Worm (Caenorhabditis elegans): ENCODE results near the gene Y54F10BM.6.

- TF ChIP-seq nhr-77 (tag; optimal IDR thresholded peaks at IDR 0.05): no peak
- no peak for TF ChIP-seq fkh-10 (GFP tag; optimal IDR thresholded peaks at IDR 0.05)
- TF ChIP-seq aly-2 (tag; optimal IDR thresholded peaks at IDR 0.05): no peak
- no peak for TF ChIP-seq mdl-1 (tag; optimal IDR thresholded peaks at IDR 0.05)
- TF ChIP-seq nhr-11 (tag; optimal IDR thresholded peaks at IDR 0.05): no peak
- no peak for TF ChIP-seq nhr-76 (tag; optimal IDR thresholded peaks at IDR 0.05)
- TF ChIP-seq ceh-82 (tag; optimal IDR thresholded peaks at IDR 0.05): no peak
These were observed 41.8 kb downstream of the Y54F10BM.6 start, which contains the start of gene Y54F10BM.9 for ce11 chrIII:2304867-2305266.
